Worm (Caenorhabditis elegans) whole organism, L1 larva: ENCODE measurements around the gene srv-1.

Experiments
- C04F5.9 ChIP-seq: sonication (generic microtip); optimal IDR thresholded peaks from 2 replicates; lab custom pipeline; 2016; ENCODE audit warnings: missing genetic modification characterization, missing compliant biosample characterization
- C16A3.4 ChIP-seq: fragments of 150-350 bp; optimal IDR thresholded peaks from 2 replicates; lab custom pipeline; 2014; ENCODE audit warnings: missing biosample characterization, missing genetic modification characterization
- C34B4.2 ChIP-seq: sonication (generic microtip); optimal IDR thresholded peaks from 2 replicates; lab custom pipeline; 2017; ENCODE audit warnings: mild to moderate bottlenecking, missing genetic modification characterization, missing compliant biosample characterization
- Y116A8C.19 ChIP-seq: sonication (generic microtip); optimal IDR thresholded peaks from 2 replicates; lab custom pipeline; 2016; ENCODE audit warnings: missing compliant biosample characterization, missing genetic modification characterization, borderline replicate concordance
- alr-1 ChIP-seq: fragments of 200-800 bp; sonication (Bioruptor generic); optimal IDR thresholded peaks from 2 replicates; lab custom pipeline; 2018; ENCODE audit warnings: borderline replicate concordance, mild to moderate bottlenecking, missing genetic modification characterization, missing compliant biosample characterization
- ama-1 ChIP-seq: fragments of 150-350 bp; optimal IDR thresholded peaks from 2 replicates; lab custom pipeline; 2014
- blmp-1 ChIP-seq: fragments of 150-350 bp; optimal IDR thresholded peaks from 2 replicates; lab custom pipeline; 2014; ENCODE audit warnings: missing biosample characterization, missing genetic modification characterization
- ceh-63 ChIP-seq: fragments of 200-800 bp; sonication (Bioruptor generic); optimal IDR thresholded peaks from 2 replicates; lab custom pipeline; 2018; ENCODE audit warnings: mild to moderate bottlenecking, missing genetic modification characterization, missing compliant biosample characterization
- ceh-82 ChIP-seq, 3 experiments: fragments of 150-350 bp in 1 of 3; sonication (generic microtip) in 2 of 3; optimal IDR thresholded peaks; 2 replicates each; lab custom pipeline; 2014 to 2017; ENCODE audit warnings: missing biosample characterization in 3 of 3, missing genetic modification characterization in 3 of 3
- ceh-90 ChIP-seq: sonication (generic microtip); optimal IDR thresholded peaks from 2 replicates; lab custom pipeline; 2016; ENCODE audit warnings: missing genetic modification characterization, missing compliant biosample characterization
- ces-1 ChIP-seq: fragments of 150-350 bp; optimal IDR thresholded peaks from 2 replicates; lab custom pipeline; 2014; ENCODE audit warnings: missing biosample characterization, missing genetic modification reagents, missing genetic modification characterization
- dsc-1 ChIP-seq: sonication (generic microtip); optimal IDR thresholded peaks from 2 replicates; lab custom pipeline; 2016; ENCODE audit warnings: mild to moderate bottlenecking, missing genetic modification characterization, missing compliant biosample characterization
- efl-3 ChIP-seq: fragments of 200-800 bp; sonication (Bioruptor generic); optimal IDR thresholded peaks from 2 replicates; lab custom pipeline; 2018; ENCODE audit warnings: mild to moderate bottlenecking, missing genetic modification characterization, missing compliant biosample characterization
- egl-13 ChIP-seq: sonication (generic microtip); optimal IDR thresholded peaks from 2 replicates; lab custom pipeline; 2016; ENCODE audit warnings: missing genotype, missing genetic modification reagents, missing genetic modification characterization, missing compliant biosample characterization
- egl-27 ChIP-seq, 2 experiments: fragments of 150-350 bp in 1 of 2; sonication (generic microtip); optimal IDR thresholded peaks; 3 replicates each; lab custom pipeline; 2017 to 2018; ENCODE audit warnings: missing biosample characterization in 2 of 2, missing genetic modification characterization in 2 of 2, missing genetic modification reagents in 2 of 2
- elt-2 ChIP-seq: sonication (generic microtip); optimal IDR thresholded peaks from 2 replicates; lab custom pipeline; 2016; ENCODE audit warnings: missing genetic modification characterization, mild to moderate bottlenecking, inconsistent platforms, missing compliant biosample characterization, missing genetic modification reagents
- elt-3 ChIP-seq, 6 experiments: fragments of 150-350 bp in 1 of 6; sonication (generic microtip); optimal IDR thresholded peaks; 2 replicates each; lab custom pipeline; 2017 to 2018; ENCODE audit warnings: missing biosample characterization in 6 of 6, missing genetic modification characterization in 6 of 6, inconsistent platforms in 1 of 6
- ets-5 ChIP-seq: fragments of 200-800 bp; sonication (Bioruptor generic); IDR thresholded peaks from 2 replicates; pipeline ENCODE4 v1.3.6; 2022; ENCODE audit warnings: missing genetic modification characterization, missing compliant biosample characterization
- fkh-4 ChIP-seq: sonication (generic microtip); optimal IDR thresholded peaks from 2 replicates; lab custom pipeline; 2016; ENCODE audit warnings: missing compliant biosample characterization, missing genetic modification characterization, borderline replicate concordance
- fkh-8 ChIP-seq: sonication (generic microtip); optimal IDR thresholded peaks from 2 replicates; lab custom pipeline; 2016; ENCODE audit warnings: mild to moderate bottlenecking, missing genetic modification characterization, missing compliant biosample characterization
- hlh-17 ChIP-seq: fragments of 200-800 bp; sonication (Bioruptor generic); optimal IDR thresholded peaks from 2 replicates; lab custom pipeline; 2018; ENCODE audit warnings: missing genetic modification characterization, mild to moderate bottlenecking, missing compliant biosample characterization, moderate library complexity, borderline replicate concordance
- hlh-4 ChIP-seq: sonication (generic microtip); optimal IDR thresholded peaks from 2 replicates; lab custom pipeline; 2016; ENCODE audit warnings: mild to moderate bottlenecking, missing genetic modification characterization, missing compliant biosample characterization
- hpl-2 ChIP-seq: fragments of 150-350 bp; optimal IDR thresholded peaks from 2 replicates; lab custom pipeline; 2014; ENCODE audit warnings: missing biosample characterization, missing genetic modification reagents, missing genetic modification characterization
- irx-1 ChIP-seq: sonication (generic microtip); optimal IDR thresholded peaks from 2 replicates; lab custom pipeline; 2016; ENCODE audit warnings: missing genetic modification characterization, missing compliant biosample characterization
- isw-1 ChIP-seq: fragments of 200-800 bp; sonication (Bioruptor generic); IDR thresholded peaks from 2 replicates; pipeline ENCODE4 v1.3.6; 2022; ENCODE audit warnings: missing genetic modification characterization, missing compliant biosample characterization
- jun-1 ChIP-seq: fragments of 150-350 bp; optimal IDR thresholded peaks from 2 replicates; lab custom pipeline; 2014; ENCODE audit warnings: missing biosample characterization, missing genetic modification reagents, missing genetic modification characterization
- lin-14 ChIP-seq: fragments of 200-800 bp; sonication (Bioruptor generic); optimal IDR thresholded peaks from 2 replicates; lab custom pipeline; 2018; ENCODE audit warnings: mild to moderate bottlenecking, missing genetic modification characterization, moderate library complexity, missing compliant biosample characterization
- lin-35 ChIP-seq, 2 experiments: fragments of 150-350 bp; optimal IDR thresholded peaks; 2 replicates each; lab custom pipeline; 2014; ENCODE audit warnings: missing biosample characterization in 2 of 2, missing genetic modification characterization in 2 of 2, missing genetic modification reagents in 2 of 2
- lir-3 ChIP-seq: sonication (generic microtip); optimal IDR thresholded peaks from 2 replicates; lab custom pipeline; 2016; ENCODE audit warnings: mild to moderate bottlenecking, missing genetic modification characterization, moderate library complexity, missing compliant biosample characterization; ENCODE audit not compliant: poor library complexity
- lsy-2 ChIP-seq, 2 experiments: fragments of 150-350 bp; optimal IDR thresholded peaks; 2 replicates each; lab custom pipeline; 2014; ENCODE audit warnings: missing biosample characterization in 2 of 2, missing genetic modification characterization in 2 of 2
- mdl-1 ChIP-seq, 2 experiments: fragments of 150-350 bp; optimal IDR thresholded peaks; 2 replicates each; lab custom pipeline; 2014 to 2017; ENCODE audit warnings: missing biosample characterization in 2 of 2, missing genetic modification characterization in 2 of 2, inconsistent platforms in 1 of 2
- mep-1 ChIP-seq: fragments of 150-350 bp; optimal IDR thresholded peaks from 2 replicates; lab custom pipeline; 2014; ENCODE audit warnings: missing biosample characterization, missing genetic modification characterization
- nhr-19 ChIP-seq: fragments of 200-800 bp; sonication (Bioruptor generic); conservative IDR thresholded peaks from 2 replicates; pipeline ENCODE4 v1.3.6; 2022; ENCODE audit warnings: missing genetic modification characterization, missing compliant biosample characterization
- nhr-237 ChIP-seq: fragments of 150-350 bp; optimal IDR thresholded peaks from 2 replicates; lab custom pipeline; 2014; ENCODE audit warnings: missing biosample characterization, missing genetic modification characterization
- nhr-28 ChIP-seq: fragments of 150-350 bp; optimal IDR thresholded peaks from 2 replicates; lab custom pipeline; 2014; ENCODE audit warnings: missing biosample characterization, missing genetic modification characterization
- nhr-47 ChIP-seq: sonication (generic microtip); optimal IDR thresholded peaks from 2 replicates; lab custom pipeline; 2016; ENCODE audit warnings: mild to moderate bottlenecking, missing genetic modification characterization, moderate library complexity, missing compliant biosample characterization
- nhr-71 ChIP-seq: sonication (generic microtip); optimal IDR thresholded peaks from 2 replicates; lab custom pipeline; 2016; ENCODE audit warnings: mild to moderate bottlenecking, missing genetic modification characterization, moderate library complexity, missing compliant biosample characterization
- nhr-76 ChIP-seq: sonication (generic microtip); optimal IDR thresholded peaks from 2 replicates; lab custom pipeline; 2017; ENCODE audit warnings: missing biosample characterization, missing genetic modification characterization
- nhr-85 ChIP-seq: sonication (generic microtip); peaks from one replicate; lab custom pipeline; 2016; ENCODE audit warnings: missing genetic modification characterization, inconsistent platforms, missing compliant biosample characterization
- nhr-90 ChIP-seq: sonication (generic microtip); optimal IDR thresholded peaks from 2 replicates; lab custom pipeline; 2016; ENCODE audit warnings: mild to moderate bottlenecking, missing genetic modification characterization, missing compliant biosample characterization; ENCODE audit not compliant: poor library complexity
- pqm-1 ChIP-seq: sonication (generic microtip); optimal IDR thresholded peaks from 3 replicates; lab custom pipeline; 2017; ENCODE audit warnings: missing biosample characterization, missing genetic modification characterization
- rnt-1 ChIP-seq: sonication (generic microtip); optimal IDR thresholded peaks from 2 replicates; lab custom pipeline; 2016; ENCODE audit warnings: mild to moderate bottlenecking, missing genetic modification characterization, moderate library complexity, missing compliant biosample characterization
- skn-1 ChIP-seq: fragments of 150-350 bp; optimal IDR thresholded peaks from 2 replicates; lab custom pipeline; 2014; ENCODE audit warnings: missing biosample characterization, missing genetic modification characterization
- snu-23 ChIP-seq: sonication (generic microtip); optimal IDR thresholded peaks from 2 replicates; lab custom pipeline; 2016; ENCODE audit warnings: missing genetic modification characterization, missing compliant biosample characterization
- sptf-1 ChIP-seq: fragments of 150-350 bp; optimal IDR thresholded peaks from 2 replicates; lab custom pipeline; 2014; ENCODE audit warnings: missing biosample characterization, missing genetic modification characterization
- swsn-7 ChIP-seq: sonication (generic microtip); optimal IDR thresholded peaks from 2 replicates; lab custom pipeline; 2016; ENCODE audit warnings: missing genetic modification characterization, missing compliant biosample characterization
- tbx-2 ChIP-seq: sonication (generic microtip); optimal IDR thresholded peaks from 2 replicates; lab custom pipeline; 2016; ENCODE audit warnings: missing genetic modification characterization, missing compliant biosample characterization
- tlp-1 ChIP-seq: fragments of 150-350 bp; optimal IDR thresholded peaks from 2 replicates; lab custom pipeline; 2014; ENCODE audit warnings: missing biosample characterization, missing genetic modification characterization
- unc-130 ChIP-seq: fragments of 150-350 bp; optimal IDR thresholded peaks from 2 replicates; lab custom pipeline; 2017; ENCODE audit warnings: missing biosample characterization, missing genetic modification characterization, inconsistent platforms
- unc-62 ChIP-seq: fragments of 150-350 bp; optimal IDR thresholded peaks from 2 replicates; lab custom pipeline; 2014; ENCODE audit warnings: missing biosample characterization, missing genetic modification reagents, missing genetic modification characterization
- unc-98 ChIP-seq: fragments of 200-800 bp; sonication (Bioruptor generic); IDR thresholded peaks from 2 replicates; pipeline ENCODE4 v1.3.6; 2022; ENCODE audit warnings: missing genetic modification characterization, missing compliant biosample characterization
- xbp-1 ChIP-seq: sonication (generic microtip); optimal IDR thresholded peaks from 2 replicates; lab custom pipeline; 2016; ENCODE audit warnings: missing genetic modification characterization, missing compliant biosample characterization
- zip-4 ChIP-seq: fragments of 200-800 bp; sonication (Bioruptor generic); optimal IDR thresholded peaks from 2 replicates; lab custom pipeline; 2018; ENCODE audit warnings: mild to moderate bottlenecking, missing genetic modification characterization, moderate library complexity, missing compliant biosample characterization

srv-1 gene

DNA sequence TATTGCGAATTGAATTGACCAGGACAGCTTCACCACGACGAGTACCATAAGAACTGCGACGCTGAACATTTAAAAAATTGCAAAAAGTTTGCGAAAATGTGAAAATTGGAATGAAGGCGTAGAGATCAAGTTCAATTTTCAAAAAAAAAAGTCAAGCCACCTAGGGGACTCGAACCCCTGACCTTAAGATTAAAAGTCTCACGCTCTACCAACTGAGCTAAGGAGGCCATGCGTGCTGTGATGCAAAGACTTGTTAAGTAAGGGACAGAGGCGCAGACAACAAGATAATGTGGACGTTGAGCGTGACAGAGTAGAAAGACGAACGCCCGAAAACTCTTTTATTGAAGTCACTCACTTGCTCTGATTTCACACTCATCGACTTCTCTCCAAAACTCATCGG lies 37.4 kb downstream of the srv-1 start (continued):
- TF ChIP-seq irx-1 (tag; lab: Kevin White, UChicago) (peak; percentile 4), C16A3.4 (tag; lab: Kevin White, UChicago) (peak; percentile 70), Y116A8C.19 (no peak), ceh-82 (tag; optimal IDR thresholded peaks at IDR 0.05; lab: Kevin White, UChicago) (peak; percentile 53 to 65 (median 59)), tlp-1 (tag; lab: Kevin White, UChicago) (no peak), ces-1 (GFP tag; lab: Kevin White, UChicago) (no peak), blmp-1 (tag; lab: Kevin White, UChicago) (no peak), nhr-237 (tag; lab: Kevin White, UChicago) (peak; percentile 6), pqm-1 (no peak), unc-62 (GFP tag; lab: Kevin White, UChicago) (no peak), ets-5 (GFP tag; lab: Robert Waterston, UW) (no peak), ceh-90 (tag; lab: Kevin White, UChicago) (no peak), lsy-2 (tag; optimal IDR thresholded peaks at IDR 0.05; lab: Kevin White, UChicago) (peak; percentile 59 to 75), alr-1 (tag; lab: Kevin White, UChicago) (no peak), tbx-2 (peak; percentile 40), nhr-71 (tag; lab: Kevin White, UChicago) (peak; percentile 72), efl-3 (GFP tag; lab: Kevin White, UChicago) (no peak), dsc-1 (tag; lab: Kevin White, UChicago) (peak; percentile 63), zip-4 (GFP tag; lab: Kevin White, UChicago) (no peak), nhr-19 (GFP tag; lab: Robert Waterston, UW) (peak; percentile 70), hpl-2 (no peak), egl-13 (tag; lab: Kevin White, UChicago) (no peak), snu-23 (GFP tag; lab: Kevin White, UChicago) (peak; percentile 81), elt-2 (tag; lab: Kevin White, UChicago) (no peak), ama-1 (lab: Kevin White, UChicago) (no peak), lin-14 (GFP tag; lab: Kevin White, UChicago) (peak; percentile 58), hlh-17 (no peak), swsn-7 (tag; lab: Kevin White, UChicago) (peak; percentile 70), jun-1 (tag; lab: Kevin White, UChicago) (peak; percentile 21), elt-3 (tag; optimal IDR thresholded peaks at IDR 0.05; lab: Kevin White, UChicago) (peak in 1 of 6 experiments; percentile 31), nhr-76 (no peak), rnt-1 (tag; lab: Kevin White, UChicago) (peak; percentile 69), nhr-28 (tag; lab: Kevin White, UChicago) (no peak), hlh-4 (tag; lab: Kevin White, UChicago) (no peak), isw-1 (GFP tag; lab: Robert Waterston, UW) (peak; percentile 12; the same call in 1 of the 2 replicates), egl-27 (tag; optimal IDR thresholded peaks at IDR 0.05; lab: Kevin White, UChicago) (peak in 1 of 2 experiments; percentile 5), C04F5.9 (tag; lab: Kevin White, UChicago) (peak; percentile 45), lin-35 (GFP tag; optimal IDR thresholded peaks at IDR 0.05; lab: Kevin White, UChicago) (peak; percentile 58 to 80), unc-130 (peak; percentile 73), mdl-1 (tag; optimal IDR thresholded peaks at IDR 0.05; lab: Kevin White, UChicago) (peak in 1 of 2 experiments; percentile 65), C34B4.2 (tag; lab: Kevin White, UChicago) (no peak), xbp-1 (tag; lab: Kevin White, UChicago) (peak; percentile 56), fkh-8 (peak; percentile 44), fkh-4 (tag; lab: Kevin White, UChicago) (no peak), unc-98 (GFP tag; lab: Robert Waterston, UW) (peak; percentile 36; the same call in 1 of the 2 replicates), ceh-63 (GFP tag; lab: Kevin White, UChicago) (no peak), skn-1 (tag; lab: Kevin White, UChicago) (peak; percentile 47), mep-1 (tag; lab: Kevin White, UChicago) (peak; percentile 74), sptf-1 (tag; lab: Kevin White, UChicago) (no peak), nhr-85 (tag; lab: Kevin White, UChicago) (peak; percentile 48), lir-3 (tag; lab: Kevin White, UChicago) (peak; percentile 62), nhr-47 (tag; lab: Kevin White, UChicago) (peak; percentile 75), nhr-90 (peak; percentile 72)
